Fruit fly (Drosophila melanogaster) whole organism, embryonic: ENCODE data around the gene CG5359.
A peak's percentile ranks its signal among the peaks of the same experiment; 100 is the strongest.

Experiments used
- Bgb ChIP-seq: fragments of 200-800 bp; sonication (Bioruptor generic); IDR thresholded peaks from 2 replicates; pipeline ENCODE4 v1.3.6; 2022; ENCODE audit warnings: missing biosample characterization, missing genetic modification characterization; ENCODE audit not compliant: partially characterized antibody
- CG10959 ChIP-seq: fragments of 200-800 bp; sonication (Bioruptor generic); IDR thresholded peaks from 2 replicates; pipeline ENCODE4 v1.3.6; 2022; ENCODE audit warnings: missing biosample characterization, missing genetic modification characterization
- CG11456 ChIP-seq: fragments of 200-800 bp; sonication (Bioruptor generic); IDR thresholded peaks from 3 replicates; pipeline ENCODE4 v1.3.6; 2022; ENCODE audit warnings: missing biosample characterization, missing genetic modification characterization
- CG12391 ChIP-seq: fragments of 200-800 bp; sonication (Bioruptor generic); optimal IDR thresholded peaks from 3 replicates; lab custom pipeline; 2018; ENCODE audit warnings: missing biosample characterization, mild to moderate bottlenecking, missing genetic modification characterization, moderate library complexity
- CG13296 ChIP-seq: fragments of 200-800 bp; sonication (Bioruptor generic); optimal IDR thresholded peaks from 3 replicates; lab custom pipeline; 2018; ENCODE audit warnings: missing biosample characterization, mild to moderate bottlenecking, missing genetic modification characterization
- CG13624 ChIP-seq: fragments of 200-800 bp; sonication (Bioruptor generic); optimal IDR thresholded peaks from 2 replicates; lab custom pipeline; 2016; ENCODE audit warnings: missing biosample characterization, missing genetic modification characterization
- CG13894 ChIP-seq: fragments of 200-800 bp; sonication (Bioruptor generic); optimal IDR thresholded peaks from 3 replicates; lab custom pipeline; 2018; ENCODE audit warnings: missing biosample characterization, mild to moderate bottlenecking, missing genetic modification characterization, moderate library complexity
- CG14050 ChIP-seq: fragments of 200-800 bp; sonication (Bioruptor generic); IDR thresholded peaks from 3 replicates; pipeline ENCODE4 v1.3.6; 2022; ENCODE audit warnings: missing biosample characterization, missing genetic modification characterization
- CG14710 ChIP-seq: fragments of 200-800 bp; sonication (Bioruptor generic); optimal IDR thresholded peaks from 3 replicates; lab custom pipeline; 2019; ENCODE audit warnings: missing biosample characterization, mild to moderate bottlenecking, missing genetic modification characterization, moderate library complexity
- CG15479 ChIP-seq: fragments of 200-800 bp; sonication (Bioruptor generic); optimal IDR thresholded peaks from 3 replicates; lab custom pipeline; 2019; ENCODE audit warnings: missing biosample characterization, mild to moderate bottlenecking, missing genetic modification characterization, moderate library complexity
- CG1832 ChIP-seq: fragments of 200-800 bp; sonication (Bioruptor generic); optimal IDR thresholded peaks from 2 replicates; lab custom pipeline; 2017; ENCODE audit warnings: missing biosample characterization, mild to moderate bottlenecking, missing genetic modification characterization, inconsistent platforms
- CG2116 ChIP-seq: fragments of 200-800 bp; sonication (Bioruptor generic); optimal IDR thresholded peaks from 3 replicates; lab custom pipeline; 2018; ENCODE audit warnings: missing biosample characterization, mild to moderate bottlenecking, missing genetic modification characterization
- CG2120 ChIP-seq: fragments of 200-800 bp; sonication (Bioruptor generic); optimal IDR thresholded peaks from 3 replicates; lab custom pipeline; 2016; ENCODE audit warnings: missing biosample characterization, missing genetic modification characterization
- CG30020 ChIP-seq: fragments of 200-800 bp; optimal IDR thresholded peaks from 2 replicates; lab custom pipeline; 2019; ENCODE audit warnings: missing biosample characterization, mild to moderate bottlenecking, missing genetic modification characterization, moderate library complexity
- CG32772 ChIP-seq: fragments of 200-800 bp; sonication (Bioruptor generic); IDR thresholded peaks from 2 replicates; pipeline ENCODE4 v1.3.6; 2022; ENCODE audit warnings: missing biosample characterization, missing genetic modification characterization
- CG34376 ChIP-seq: fragments of 200-800 bp; sonication (Bioruptor generic); optimal IDR thresholded peaks from 2 replicates; lab custom pipeline; 2018; ENCODE audit warnings: missing biosample characterization, mild to moderate bottlenecking, missing genetic modification characterization
- CG3995 ChIP-seq: fragments of 200-800 bp; sonication (Bioruptor generic); optimal IDR thresholded peaks from 3 replicates; lab custom pipeline; 2016; ENCODE audit warnings: missing biosample characterization, missing genetic modification characterization
- CG4328 ChIP-seq: fragments of 200-800 bp; sonication (Bioruptor generic); optimal IDR thresholded peaks from 3 replicates; lab custom pipeline; 2017; ENCODE audit warnings: missing biosample characterization, missing genetic modification reagents, missing genetic modification characterization
- CG6854 ChIP-seq: fragments of 200-800 bp; sonication (Bioruptor generic); optimal IDR thresholded peaks from 3 replicates; lab custom pipeline; 2017; ENCODE audit warnings: missing biosample characterization, mild to moderate bottlenecking, missing genetic modification characterization
- CG7839 ChIP-seq: fragments of 200-800 bp; sonication (Bioruptor generic); optimal IDR thresholded peaks from 3 replicates; lab custom pipeline; 2018; ENCODE audit warnings: missing biosample characterization, mild to moderate bottlenecking, missing genetic modification characterization, moderate library complexity
- CG7987 ChIP-seq: fragments of 200-800 bp; sonication (Bioruptor generic); optimal IDR thresholded peaks from 2 replicates; lab custom pipeline; 2018; ENCODE audit warnings: missing biosample characterization, mild to moderate bottlenecking, missing genetic modification characterization, moderate library complexity
- CG9215 ChIP-seq: fragments of 200-800 bp; sonication (Bioruptor generic); IDR thresholded peaks from 2 replicates; pipeline ENCODE4 v1.3.6; 2022; ENCODE audit warnings: missing biosample characterization, missing genetic modification characterization
- Drgx ChIP-seq: fragments of 200-800 bp; sonication (Bioruptor generic); IDR thresholded peaks from 2 replicates; pipeline ENCODE4 v1.3.6; 2022; ENCODE audit warnings: missing biosample characterization, missing genetic modification characterization
- H2.0 ChIP-seq: fragments of 200-800 bp; sonication (Bioruptor generic); IDR thresholded peaks from 2 replicates; pipeline ENCODE4 v1.3.6; 2022; ENCODE audit warnings: missing biosample characterization, missing genetic modification characterization
- Hsf ChIP-seq: fragments of 200-800 bp; sonication (Bioruptor generic); optimal IDR thresholded peaks from 3 replicates; lab custom pipeline; 2016; ENCODE audit warnings: missing biosample characterization, missing genetic modification characterization
- MESR4 ChIP-seq: fragments of 200-800 bp; sonication (Bioruptor generic); optimal IDR thresholded peaks from 2 replicates; lab custom pipeline; 2018; ENCODE audit warnings: missing biosample characterization, mild to moderate bottlenecking, missing genetic modification characterization, moderate library complexity
- Meics ChIP-seq: fragments of 200-800 bp; sonication (Bioruptor generic); optimal IDR thresholded peaks from 2 replicates; lab custom pipeline; 2017; ENCODE audit warnings: missing biosample characterization, mild to moderate bottlenecking, missing genetic modification characterization
- Nf-YB ChIP-seq: fragments of 200-800 bp; sonication (Bioruptor generic); optimal IDR thresholded peaks from 3 replicates; lab custom pipeline; 2019; ENCODE audit warnings: missing biosample characterization, mild to moderate bottlenecking, missing genetic modification characterization, moderate library complexity
- Optix ChIP-seq: fragments of 200-800 bp; sonication (Bioruptor generic); IDR thresholded peaks from 3 replicates; pipeline ENCODE4 v1.3.6; 2022; ENCODE audit warnings: missing biosample characterization, missing genetic modification characterization
- Taf1 ChIP-seq: fragments of 200-800 bp; sonication (Bioruptor generic); IDR thresholded peaks from 2 replicates; pipeline ENCODE4 v1.3.6; 2022; ENCODE audit warnings: missing biosample characterization, missing genetic modification characterization
- amos ChIP-seq: fragments of 200-800 bp; sonication (Bioruptor generic); IDR thresholded peaks from 2 replicates; pipeline ENCODE4 v1.3.6; 2022; ENCODE audit warnings: missing biosample characterization, missing genetic modification characterization; ENCODE audit not compliant: partially characterized antibody
- bab2 ChIP-seq: fragments of 200-800 bp; sonication (Bioruptor generic); optimal IDR thresholded peaks from 2 replicates; lab custom pipeline; 2016; ENCODE audit warnings: missing biosample characterization, missing genetic modification characterization
- cas ChIP-seq: fragments of 200-800 bp; sonication (Bioruptor generic); IDR thresholded peaks from 2 replicates; pipeline ENCODE4 v1.3.6; 2022; ENCODE audit warnings: missing biosample characterization, missing genetic modification characterization
- da ChIP-seq: fragments of 200-800 bp; sonication (Bioruptor generic); optimal IDR thresholded peaks from 2 replicates; lab custom pipeline; 2016; ENCODE audit warnings: missing biosample characterization, missing genetic modification characterization
- dan ChIP-seq: fragments of 200-800 bp; sonication (Bioruptor generic); IDR thresholded peaks from 2 replicates; pipeline ENCODE4 v1.3.6; 2022; ENCODE audit warnings: missing biosample characterization, missing genetic modification characterization
- dysf ChIP-seq: fragments of 200-800 bp; sonication (Bioruptor generic); IDR thresholded peaks from 3 replicates; pipeline ENCODE4 v1.3.6; 2022; ENCODE audit warnings: missing biosample characterization, missing genetic modification characterization
- esg ChIP-seq: fragments of 200-800 bp; sonication (Bioruptor generic); conservative IDR thresholded peaks from 2 replicates; pipeline ENCODE4 v1.3.6; 2022; ENCODE audit warnings: missing biosample characterization, missing genetic modification characterization
- lilli ChIP-seq: fragments of 200-800 bp; sonication (Bioruptor generic); optimal IDR thresholded peaks from 3 replicates; lab custom pipeline; 2016; ENCODE audit warnings: missing biosample characterization, missing genetic modification characterization
- luna ChIP-seq: fragments of 200-800 bp; sonication (Bioruptor generic); optimal IDR thresholded peaks from 2 replicates; lab custom pipeline; 2016; ENCODE audit warnings: missing biosample characterization, missing genetic modification characterization
- nerfin-1 ChIP-seq: fragments of 200-800 bp; sonication (Bioruptor generic); optimal IDR thresholded peaks from 3 replicates; lab custom pipeline; 2019; ENCODE audit warnings: missing biosample characterization, mild to moderate bottlenecking, missing genetic modification characterization, moderate library complexity
- org-1 ChIP-seq: fragments of 200-800 bp; sonication (Bioruptor generic); optimal IDR thresholded peaks from 2 replicates; lab custom pipeline; 2017; ENCODE audit warnings: missing biosample characterization, missing genetic modification characterization
- psq ChIP-seq: fragments of 200-800 bp; sonication (Bioruptor generic); optimal IDR thresholded peaks from 2 replicates; lab custom pipeline; 2017; ENCODE audit warnings: missing biosample characterization, missing genetic modification characterization
- ro ChIP-seq: fragments of 200-800 bp; sonication (Bioruptor generic); IDR thresholded peaks from 2 replicates; pipeline ENCODE4 v1.3.6; 2022; ENCODE audit warnings: missing biosample characterization, missing genetic modification characterization
- sc ChIP-seq, 3 experiments: fragments of >200 bp in 2 of 3; fragments of 200-800 bp in 1 of 3; sonication (Bioruptor generic) in 1 of 3; optimal IDR thresholded peaks; 2 replicates in 2 of 3; 3 replicates in 1 of 3; lab custom pipeline; 2017; ENCODE audit warnings: mild to moderate bottlenecking in 1 of 3, missing biosample characterization in 1 of 3, missing genetic modification characterization in 1 of 3, missing genetic modification reagents in 1 of 3
- sens ChIP-seq: fragments of 200-800 bp; sonication (Bioruptor generic); peaks from one replicate; lab custom pipeline; 2016; ENCODE audit warnings: missing biosample characterization, missing genetic modification characterization
- ssp ChIP-seq: fragments of 200-800 bp; sonication (Bioruptor generic); IDR thresholded peaks from 2 replicates; pipeline ENCODE4 v1.3.6; 2022; ENCODE audit warnings: missing biosample characterization, missing genetic modification characterization
- sug ChIP-seq: fragments of 200-800 bp; optimal IDR thresholded peaks from 2 replicates; lab custom pipeline; 2019; ENCODE audit warnings: missing biosample characterization, mild to moderate bottlenecking, missing genetic modification characterization, moderate library complexity
- tin ChIP-seq: fragments of 200-800 bp; sonication (Bioruptor generic); optimal IDR thresholded peaks from 3 replicates; lab custom pipeline; 2016; ENCODE audit warnings: missing biosample characterization, missing genetic modification characterization
- trh ChIP-seq: fragments of 200-800 bp; sonication (Bioruptor generic); optimal IDR thresholded peaks from 2 replicates; lab custom pipeline; 2016; ENCODE audit warnings: missing biosample characterization, missing genetic modification characterization
- yki ChIP-seq: fragments of >200 bp; optimal IDR thresholded peaks from 3 replicates; lab custom pipeline; 2018

CG5359 gene

dm6 chr3R:10048842-10049527 is 47.9 kb upstream of the CG5359 start, which contains the start of gene ohgt (continued):
- TF ChIP-seq CG14710 (tag; lab: Kevin White, UChicago) (peak; percentile 67), Taf1 (no peak), CG10959 (GFP tag; lab: Robert Waterston, UW) (no peak), CG4328 (GFP tag; lab: Kevin White, UChicago) (peak; percentile 35), Optix (GFP tag; lab: Robert Waterston, UW) (no peak), CG30020 (tag; lab: Kevin White, UChicago) (peak; percentile 41), Meics (GFP tag; lab: Kevin White, UChicago) (peak; percentile 5), tin (GFP tag; lab: Kevin White, UChicago) (peak; percentile 14), CG13296 (GFP tag; lab: Kevin White, UChicago) (peak; percentile 36), cas (GFP tag; lab: Robert Waterston, UW) (no peak), psq (no peak), trh (GFP tag; lab: Kevin White, UChicago) (no peak), CG34376 (GFP tag; lab: Kevin White, UChicago) (no peak), yki (lab: Kevin White, UChicago) (no peak), CG1832 (GFP tag; lab: Kevin White, UChicago) (no peak), ssp (GFP tag; lab: Robert Waterston, UW) (no peak), MESR4 (GFP tag; lab: Kevin White, UChicago) (peak; percentile 81), org-1 (no peak), CG9215 (GFP tag; lab: Robert Waterston, UW) (no peak), dan (GFP tag; lab: Robert Waterston, UW) (no peak), luna (GFP tag; lab: Kevin White, UChicago) (no peak), Drgx (GFP tag; lab: Robert Waterston, UW) (0 out of 2 replicates have a peak, but pooled peaks have one; percentile 29), bab2 (no peak), H2.0 (GFP tag; lab: Robert Waterston, UW) (no peak), Nf-YB (GFP tag; lab: Kevin White, UChicago) (no peak), CG13624 (peak; percentile 13), da (GFP tag; lab: Kevin White, UChicago) (no peak), CG2120 (GFP tag; lab: Kevin White, UChicago) (peak; percentile 37), dysf (GFP tag; lab: Robert Waterston, UW) (no peak), sug (tag; lab: Kevin White, UChicago) (peak; percentile 7), CG13894 (tag; lab: Kevin White, UChicago) (no peak), CG32772 (GFP tag; lab: Robert Waterston, UW) (no peak), CG2116 (peak; percentile 73), Bgb (GFP tag; lab: Robert Waterston, UW) (peak; percentile 33; the same call in 1 of the 2 replicates), sens (GFP tag; lab: Kevin White, UChicago) (peak; percentile 81), CG6854 (GFP tag; lab: Kevin White, UChicago) (peak; percentile 35), sc (optimal IDR thresholded peaks at IDR 0.05; lab: Kevin White, UChicago) (no peak), sc (GFP tag; optimal IDR thresholded peaks at IDR 0.05; lab: Kevin White, UChicago) (no peak), CG12391 (tag; lab: Kevin White, UChicago) (peak; percentile 38), CG14050 (GFP tag; lab: Robert Waterston, UW) (no peak), CG7987 (GFP tag; lab: Kevin White, UChicago) (no peak), CG11456 (GFP tag; lab: Robert Waterston, UW) (no peak), amos (GFP tag; lab: Robert Waterston, UW) (peak; percentile 29; the same call in 1 of the 2 replicates), ro (GFP tag; lab: Robert Waterston, UW) (no peak), CG3995 (no peak), nerfin-1 (peak; percentile 8), lilli (GFP tag; lab: Kevin White, UChicago) (peak; percentile 38), CG7839 (tag; lab: Kevin White, UChicago) (peak; percentile 28), CG15479 (no peak), esg (GFP tag; lab: Robert Waterston, UW) (no peak), Hsf (GFP tag; lab: Kevin White, UChicago) (peak; percentile 1)
